Worm (Caenorhabditis elegans) whole organism, L4 larva: ENCODE results near the gene rfc-4.
A peak's percentile ranks its signal among the peaks of the same experiment; 100 is the strongest.

ENCODE experiments used
- F10B5.3 ChIP-seq: sonication (generic microtip); optimal IDR thresholded peaks from 2 replicates; lab custom pipeline; 2016; ENCODE audit warnings: mild to moderate bottlenecking, missing genetic modification characterization, missing compliant biosample characterization
- F44E2.7 ChIP-seq: fragments of 200-800 bp; sonication (Bioruptor generic); IDR thresholded peaks from 2 replicates; pipeline ENCODE4 v2.1.2; 2022; ENCODE audit warnings: missing genetic modification characterization, missing compliant biosample characterization
- F49E8.2 ChIP-seq: sonication (generic microtip); optimal IDR thresholded peaks from 2 replicates; lab custom pipeline; 2016; ENCODE audit warnings: missing compliant biosample characterization, mild to moderate bottlenecking, missing genetic modification characterization, borderline replicate concordance
- Y105C5A.15 ChIP-seq: fragments of 200-800 bp; sonication (Bioruptor generic); IDR thresholded peaks from 2 replicates; pipeline ENCODE4 v1.3.6; 2022; ENCODE audit warnings: missing genetic modification characterization, missing compliant biosample characterization
- aly-2 ChIP-seq: sonication (generic microtip); optimal IDR thresholded peaks from 2 replicates; lab custom pipeline; 2018; ENCODE audit warnings: missing biosample characterization, missing genetic modification characterization
- arid-1 ChIP-seq: fragments of 200-800 bp; sonication (Bioruptor generic); conservative IDR thresholded peaks from 2 replicates; pipeline ENCODE4 v1.3.6; 2022; ENCODE audit warnings: missing genetic modification reagents, missing genetic modification characterization, missing compliant biosample characterization
- attf-4 ChIP-seq: sonication (generic microtip); optimal IDR thresholded peaks from 3 replicates; lab custom pipeline; 2017; ENCODE audit warnings: missing biosample characterization, missing genetic modification characterization
- ceh-20 ChIP-seq: fragments of 200-800 bp; sonication (Bioruptor generic); IDR thresholded peaks from 2 replicates; pipeline ENCODE4 v1.3.6; 2022; ENCODE audit warnings: missing genetic modification reagents, missing genetic modification characterization, missing compliant biosample characterization
- ceh-44 ChIP-seq: fragments of 200-800 bp; sonication (Bioruptor generic); IDR thresholded peaks from 2 replicates; pipeline ENCODE4 v1.3.6; 2022; ENCODE audit warnings: missing genetic modification reagents, missing genetic modification characterization, missing compliant biosample characterization
- ceh-62 ChIP-seq: sonication (generic microtip); optimal IDR thresholded peaks from 2 replicates; lab custom pipeline; 2017; ENCODE audit warnings: missing biosample characterization, missing genetic modification characterization
- ceh-82 ChIP-seq: sonication (generic microtip); optimal IDR thresholded peaks from 2 replicates; lab custom pipeline; 2017; ENCODE audit warnings: missing biosample characterization, missing genetic modification characterization
- ces-1 ChIP-seq: fragments of 150-350 bp; sonication (generic microtip); optimal IDR thresholded peaks from 4 replicates; lab custom pipeline; 2014; ENCODE audit warnings: missing biosample characterization, missing genetic modification reagents, missing genetic modification characterization
- daf-12 ChIP-seq: fragments of 150-350 bp; optimal IDR thresholded peaks from 2 replicates; lab custom pipeline; 2014; ENCODE audit warnings: missing biosample characterization, missing genetic modification reagents, missing genetic modification characterization
- daf-16 ChIP-seq, 3 experiments: sonication (generic microtip); optimal IDR thresholded peaks; 2 replicates each; lab custom pipeline; 2016 to 2017; ENCODE audit warnings: missing genetic modification characterization in 3 of 3, missing genetic modification reagents in 3 of 3, mild to moderate bottlenecking in 2 of 3, missing compliant biosample characterization in 2 of 3, missing biosample characterization in 1 of 3, moderate library complexity in 1 of 3
- daf-19 ChIP-seq: fragments of 200-800 bp; sonication (Bioruptor generic); conservative IDR thresholded peaks from 2 replicates; pipeline ENCODE4 v1.3.6; 2022; ENCODE audit warnings: missing genetic modification characterization, missing compliant biosample characterization
- dmd-8 ChIP-seq: fragments of 200-800 bp; sonication (Bioruptor generic); IDR thresholded peaks from 2 replicates; pipeline ENCODE4 v1.3.6; 2022; ENCODE audit warnings: missing genetic modification characterization, missing compliant biosample characterization
- dmd-9 ChIP-seq: fragments of 200-800 bp; sonication (Bioruptor generic); IDR thresholded peaks from 2 replicates; pipeline ENCODE4 v1.3.6; 2022; ENCODE audit warnings: missing genetic modification reagents, missing genetic modification characterization, missing compliant biosample characterization
- dpl-1 ChIP-seq: fragments of 150-350 bp; optimal IDR thresholded peaks from 2 replicates; lab custom pipeline; 2014; ENCODE audit warnings: missing biosample characterization, missing genetic modification reagents, missing genetic modification characterization
- duxl-1 ChIP-seq: sonication (generic microtip); optimal IDR thresholded peaks from 2 replicates; lab custom pipeline; 2016; ENCODE audit warnings: mild to moderate bottlenecking, missing genetic modification characterization, moderate library complexity, missing compliant biosample characterization; ENCODE audit not compliant: poor library complexity
- hlh-11 ChIP-seq: fragments of 200-800 bp; sonication (Bioruptor generic); optimal IDR thresholded peaks from 2 replicates; lab custom pipeline; 2018; ENCODE audit warnings: mild to moderate bottlenecking, missing genetic modification characterization, missing compliant biosample characterization
- lin-1 ChIP-seq: fragments of 200-800 bp; sonication (Bioruptor generic); IDR thresholded peaks from 2 replicates; pipeline ENCODE4 v1.3.6; 2022; ENCODE audit warnings: missing genetic modification reagents, missing genetic modification characterization, missing compliant biosample characterization
- lin-13 ChIP-seq: fragments of 150-350 bp; optimal IDR thresholded peaks from 2 replicates; lab custom pipeline; 2014; ENCODE audit warnings: missing biosample characterization, missing genetic modification reagents, missing genetic modification characterization
- lin-15B ChIP-seq: fragments of 150-350 bp; sonication (generic microtip); optimal IDR thresholded peaks from 3 replicates; lab custom pipeline; 2014; ENCODE audit warnings: missing biosample characterization, missing genetic modification characterization
- lin-29 ChIP-seq: fragments of 200-800 bp; sonication (Bioruptor generic); IDR thresholded peaks from 2 replicates; pipeline ENCODE4 v1.3.6; 2022; ENCODE audit warnings: missing genetic modification reagents, missing genetic modification characterization, missing compliant biosample characterization
- lin-39 ChIP-seq: fragments of 150-350 bp; optimal IDR thresholded peaks from 2 replicates; lab custom pipeline; 2014; ENCODE audit warnings: missing biosample characterization, missing genetic modification reagents, missing genetic modification characterization
- mdl-1 ChIP-seq, 2 experiments: fragments of 150-350 bp in 1 of 2; sonication (generic microtip) in 1 of 2; optimal IDR thresholded peaks; 2 replicates each; lab custom pipeline; 2014 to 2017; ENCODE audit warnings: missing biosample characterization in 2 of 2, missing genetic modification characterization in 2 of 2
- mdt-29 ChIP-seq: fragments of 200-800 bp; sonication (Bioruptor generic); IDR thresholded peaks from 2 replicates; pipeline ENCODE4 v1.3.6; 2022; ENCODE audit warnings: missing genetic modification reagents, missing genetic modification characterization, missing compliant biosample characterization
- mep-1 ChIP-seq: fragments of 150-350 bp; sonication (generic microtip); optimal IDR thresholded peaks from 3 replicates; lab custom pipeline; 2014; ENCODE audit warnings: missing biosample characterization, missing genetic modification characterization
- mes-2 ChIP-seq: sonication (generic microtip); optimal IDR thresholded peaks from 2 replicates; lab custom pipeline; 2016; ENCODE audit warnings: missing genotype, mild to moderate bottlenecking, missing genetic modification characterization, missing compliant biosample characterization; ENCODE audit not compliant: poor library complexity, severe bottlenecking
- nhr-10 ChIP-seq: fragments of 150-350 bp; optimal IDR thresholded peaks from 2 replicates; lab custom pipeline; 2014; ENCODE audit warnings: missing biosample characterization, missing genetic modification characterization
- nhr-102 ChIP-seq: sonication (generic microtip); optimal IDR thresholded peaks from 2 replicates; lab custom pipeline; 2016; ENCODE audit warnings: mild to moderate bottlenecking, missing genetic modification characterization, moderate library complexity, missing compliant biosample characterization
- nhr-11 ChIP-seq: fragments of 150-350 bp; optimal IDR thresholded peaks from 2 replicates; lab custom pipeline; 2014; ENCODE audit warnings: missing biosample characterization, missing genetic modification characterization
- nhr-111 ChIP-seq: fragments of 200-800 bp; sonication (Bioruptor generic); optimal IDR thresholded peaks from 2 replicates; lab custom pipeline; 2018; ENCODE audit warnings: mild to moderate bottlenecking, missing genetic modification characterization, missing compliant biosample characterization
- nhr-237 ChIP-seq: sonication (generic microtip); optimal IDR thresholded peaks from 2 replicates; lab custom pipeline; 2017; ENCODE audit warnings: missing biosample characterization, missing genetic modification characterization
- nhr-25 ChIP-seq: sonication (generic microtip); optimal IDR thresholded peaks from 2 replicates; lab custom pipeline; 2017; ENCODE audit warnings: missing genetic modification characterization, mild to moderate bottlenecking, missing compliant biosample characterization, antibody characterized with exemption, moderate library complexity, borderline replicate concordance; ENCODE audit not compliant: insufficient read depth
- nhr-41 ChIP-seq: fragments of 200-800 bp; sonication (Bioruptor generic); IDR thresholded peaks from 2 replicates; pipeline ENCODE4 v1.3.6; 2022; ENCODE audit warnings: missing genetic modification reagents, missing genetic modification characterization, missing compliant biosample characterization
- nhr-48 ChIP-seq: sonication (generic microtip); optimal IDR thresholded peaks from 2 replicates; lab custom pipeline; 2016; ENCODE audit warnings: mild to moderate bottlenecking, missing genetic modification characterization, missing compliant biosample characterization
- nhr-6 ChIP-seq: fragments of 150-350 bp; optimal IDR thresholded peaks from 2 replicates; lab custom pipeline; 2014; ENCODE audit warnings: missing biosample characterization, missing genetic modification characterization
- nhr-76 ChIP-seq: fragments of 150-350 bp; optimal IDR thresholded peaks from 2 replicates; lab custom pipeline; 2014; ENCODE audit warnings: missing biosample characterization, missing genetic modification characterization
- nhr-77 ChIP-seq: fragments of 150-350 bp; optimal IDR thresholded peaks from 2 replicates; lab custom pipeline; 2014; ENCODE audit warnings: missing biosample characterization, missing genetic modification characterization
- php-3 ChIP-seq: fragments of 200-800 bp; sonication (Bioruptor generic); IDR thresholded peaks from 2 replicates; pipeline ENCODE4 v1.3.6; 2022; ENCODE audit warnings: missing genetic modification reagents, missing genetic modification characterization, missing compliant biosample characterization
- saeg-2 ChIP-seq: fragments of 200-800 bp; sonication (Bioruptor generic); IDR thresholded peaks from 2 replicates; pipeline ENCODE4 v1.3.6; 2022; ENCODE audit warnings: missing genetic modification reagents, missing genetic modification characterization, missing compliant biosample characterization
- skn-1 ChIP-seq: fragments of 150-350 bp; optimal IDR thresholded peaks from 2 replicates; lab custom pipeline; 2014; ENCODE audit warnings: missing biosample characterization, missing genetic modification characterization
- snpc-1.2 ChIP-seq: fragments of 200-800 bp; sonication (Bioruptor generic); IDR thresholded peaks from 2 replicates; pipeline ENCODE4 v1.3.6; 2022; ENCODE audit warnings: missing genetic modification reagents, missing genetic modification characterization, missing compliant biosample characterization
- tag-97 ChIP-seq: fragments of 200-800 bp; sonication (Bioruptor generic); IDR thresholded peaks from 2 replicates; pipeline ENCODE4 v1.3.6; 2022; ENCODE audit warnings: missing genetic modification characterization, missing compliant biosample characterization
- tra-1 ChIP-seq: fragments of 200-800 bp; sonication (Bioruptor generic); IDR thresholded peaks from 2 replicates; pipeline ENCODE4 v1.3.6; 2022; ENCODE audit warnings: missing genetic modification reagents, missing genetic modification characterization, missing compliant biosample characterization
- zfp-3 ChIP-seq: fragments of 200-800 bp; sonication (Bioruptor generic); conservative IDR thresholded peaks from 2 replicates; pipeline ENCODE4 v1.3.6; 2022; ENCODE audit warnings: missing genetic modification reagents, missing genetic modification characterization, missing compliant biosample characterization
- zip-2 ChIP-seq: fragments of 150-350 bp; optimal IDR thresholded peaks from 2 replicates; lab custom pipeline; 2014; ENCODE audit warnings: missing biosample characterization, missing genetic modification characterization
- ztf-11 ChIP-seq: fragments of 150-350 bp; optimal IDR thresholded peaks from 2 replicates; lab custom pipeline; 2014; ENCODE audit warnings: missing biosample characterization, missing genetic modification characterization
- ztf-7 ChIP-seq: fragments of 150-350 bp; optimal IDR thresholded peaks from 2 replicates; lab custom pipeline; 2014; ENCODE audit warnings: missing biosample characterization, missing genetic modification characterization

Gene rfc-4

DNA sequence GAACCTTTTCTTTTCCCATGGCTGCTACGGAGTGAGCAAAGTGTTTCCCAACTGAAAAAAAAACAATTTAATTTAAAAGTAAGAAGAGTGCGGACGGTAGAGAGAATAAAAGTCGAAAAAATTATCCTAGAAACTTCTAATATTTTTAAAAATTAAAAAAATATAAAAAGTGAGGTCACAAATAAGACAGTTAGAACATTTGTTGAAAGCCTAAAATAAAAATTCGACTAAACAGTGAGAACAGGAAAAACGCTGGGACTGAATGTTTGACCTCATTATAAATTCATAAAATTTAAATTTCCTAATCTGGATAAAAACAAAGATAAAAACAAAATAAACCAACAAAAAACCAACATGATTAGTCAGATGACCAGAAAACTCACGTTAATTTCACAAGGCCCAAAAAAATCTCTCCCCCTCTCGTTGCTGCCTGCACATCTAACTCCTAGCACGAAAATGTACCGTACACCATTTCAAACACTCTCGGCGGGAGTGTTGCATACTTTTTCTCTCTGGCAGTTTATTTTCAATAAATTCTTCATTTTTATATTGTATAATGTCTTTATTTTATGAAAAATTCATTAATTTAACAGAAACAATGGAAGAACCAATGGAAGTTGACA is at the start of gene rfc-4, which contains the start of gene eef-1A.1:
Gene rfc-4 (plus strand): TSS at position 592 of the 623 bp plus-strand sequence.
Gene eef-1A.1 (minus strand): TSS at position 51 of the 623 bp plus-strand sequence.
- TF ChIP-seq ceh-44 (GFP tag; lab: Robert Waterston, UW): no peak
- no peak for TF ChIP-seq tag-97
- no peak for TF ChIP-seq daf-12 (tag; lab: Kevin White, UChicago)
- peak; percentile 85 for TF ChIP-seq ceh-20 (GFP tag; lab: Robert Waterston, UW)
- no peak for TF ChIP-seq daf-19 (GFP tag; lab: Robert Waterston, UW)
- TF ChIP-seq tra-1 (GFP tag; lab: Robert Waterston, UW): peak; percentile 36; the same call in 1 of the 2 replicates
- no peak for TF ChIP-seq Y105C5A.15 (GFP tag; lab: Robert Waterston, UW)
- TF ChIP-seq dmd-9 (GFP tag; lab: Robert Waterston, UW): peak; percentile 81
- peak; percentile 54 for TF ChIP-seq ces-1 (GFP tag; lab: Kevin White, UChicago)
- TF ChIP-seq mdt-29 (GFP tag; lab: Robert Waterston, UW): peak; percentile 24; the same call in 1 of the 2 replicates
- TF ChIP-seq skn-1 (tag; lab: Kevin White, UChicago): no peak
- TF ChIP-seq ceh-62 (tag; lab: Kevin White, UChicago): peak; percentile 9
- TF ChIP-seq F49E8.2 (tag; lab: Kevin White, UChicago): peak; percentile 71
- no peak for TF ChIP-seq ceh-82 (tag; lab: Kevin White, UChicago)
- peak; percentile 65 for TF ChIP-seq F10B5.3 (tag; lab: Kevin White, UChicago)
- TF ChIP-seq nhr-111: no peak
- TF ChIP-seq lin-29 (GFP tag; lab: Robert Waterston, UW): peak; percentile 65; the same call in 1 of the 2 replicates
- peak; percentile 93 for TF ChIP-seq lin-13 (GFP tag; lab: Kevin White, UChicago)
- TF ChIP-seq dmd-8: no peak
- peak; percentile 87 for TF ChIP-seq arid-1
- TF ChIP-seq lin-39 (tag; lab: Kevin White, UChicago): peak; percentile 55
- TF ChIP-seq ztf-7 (tag; lab: Kevin White, UChicago): peak; percentile 88
- peak; percentile 71 for TF ChIP-seq zip-2 (tag; lab: Kevin White, UChicago)
- TF ChIP-seq aly-2 (tag; lab: Kevin White, UChicago): no peak
- no peak for TF ChIP-seq ztf-11
- peak; percentile 24 to 91 for TF ChIP-seq mdl-1 (tag; optimal IDR thresholded peaks at IDR 0.05; lab: Kevin White, UChicago)
- TF ChIP-seq nhr-41 (GFP tag; lab: Robert Waterston, UW): no peak
- peak; percentile 66 for TF ChIP-seq nhr-48
- TF ChIP-seq nhr-102 (tag; lab: Kevin White, UChicago): peak; percentile 89
- TF ChIP-seq nhr-10 (tag; lab: Kevin White, UChicago): no peak
- peak; percentile 75 for TF ChIP-seq lin-1 (GFP tag; lab: Robert Waterston, UW)
- peak; percentile 98 for TF ChIP-seq nhr-77 (tag; lab: Kevin White, UChicago)
- TF ChIP-seq duxl-1 (tag; lab: Kevin White, UChicago): peak; percentile 89
- TF ChIP-seq snpc-1.2 (GFP tag; lab: Robert Waterston, UW): peak; percentile 47; the same call in 1 of the 2 replicates
- TF ChIP-seq php-3: peak; percentile 54; the same call in 1 of the 2 replicates
- TF ChIP-seq nhr-6 (tag; lab: Kevin White, UChicago): peak; percentile 96
- peak; percentile 95 for TF ChIP-seq hlh-11 (tag; lab: Kevin White, UChicago)
- no peak for TF ChIP-seq attf-4 (tag; lab: Kevin White, UChicago)
- peak; percentile 96 for TF ChIP-seq dpl-1 (GFP tag; lab: Kevin White, UChicago)
- peak; percentile 6 for TF ChIP-seq nhr-237 (tag; lab: Kevin White, UChicago)
- TF ChIP-seq mes-2: peak; percentile 97
- peak; percentile 42 for TF ChIP-seq lin-15B (tag; lab: Kevin White, UChicago)
- TF ChIP-seq nhr-25 (tag; lab: Kevin White, UChicago): peak; percentile 95
- peak; percentile 81 for TF ChIP-seq zfp-3 (GFP tag; lab: Robert Waterston, UW)
- peak; percentile 98 for TF ChIP-seq mep-1 (tag; lab: Kevin White, UChicago)
- no peak for TF ChIP-seq saeg-2 (GFP tag; lab: Robert Waterston, UW)
- no peak for TF ChIP-seq F44E2.7
- TF ChIP-seq nhr-76: peak; percentile 48
- peak; percentile 98 for TF ChIP-seq nhr-11 (tag; lab: Kevin White, UChicago)
- peak; percentile 22 to 34 for TF ChIP-seq daf-16 (GFP tag; optimal IDR thresholded peaks at IDR 0.05; lab: Kevin White, UChicago)
- peak; percentile 86 for TF ChIP-seq daf-16 (tag; optimal IDR thresholded peaks at IDR 0.05; lab: Kevin White, UChicago)
